Worm (Caenorhabditis elegans): Measurements from ENCODE around the gene W10G11.19.

W10G11.19 gene

ce11 chrII:3557417-3557816 is 7.0 kb downstream of the W10G11.19 start, which contains the start of gene lgc-45:
Gene lgc-45 (plus strand): TSS chrII:3557472.
- TF ChIP-seq ceh-9 (tag; optimal IDR thresholded peaks at IDR 0.05) (no peak), ahr-1 (tag; optimal IDR thresholded peaks at IDR 0.05) (no peak), syd-9 (tag; optimal IDR thresholded peaks at IDR 0.05) (no peak), unc-55 (GFP tag; optimal IDR thresholded peaks at IDR 0.05) (no peak), hlh-8 (tag; optimal IDR thresholded peaks at IDR 0.05) (no peak), odd-2 (tag; optimal IDR thresholded peaks at IDR 0.05) (no peak), pat-9 (tag; optimal IDR thresholded peaks at IDR 0.05) (no peak), hlh-6 (tag; optimal IDR thresholded peaks at IDR 0.05) (no peak), ceh-2 (tag; optimal IDR thresholded peaks at IDR 0.05) (no peak)

ce11 chrII:3560592-3560991 is 10.1 kb downstream of the W10G11.19 start, which contains the start of gene W10G11.1:
Gene W10G11.1 (minus strand): TSS chrII:3560692.
- TF ChIP-seq ceh-34 (tag; optimal IDR thresholded peaks at IDR 0.05) (no peak), rnt-1 (tag; optimal IDR thresholded peaks at IDR 0.05) (no peak), tbx-2 (tag; optimal IDR thresholded peaks at IDR 0.05) (no peak), tbx-7 (tag; optimal IDR thresholded peaks at IDR 0.05) (no peak), ceh-31 (tag; optimal IDR thresholded peaks at IDR 0.05) (no peak), lin-11 (tag; optimal IDR thresholded peaks at IDR 0.05) (no peak), pqm-1 (tag; optimal IDR thresholded peaks at IDR 0.05) (no peak), C08G9.2 (tag; optimal IDR thresholded peaks at IDR 0.05) (no peak), pha-2 (tag; optimal IDR thresholded peaks at IDR 0.05) (no peak), che-1 (tag; optimal IDR thresholded peaks at IDR 0.05) (no peak), elt-2 (tag; optimal IDR thresholded peaks at IDR 0.05) (no peak), syd-9 (tag; optimal IDR thresholded peaks at IDR 0.05) (no peak)

- no peak for TF ChIP-seq odd-2 (tag; optimal IDR thresholded peaks at IDR 0.05)
- TF ChIP-seq K02D7.2 (tag; optimal IDR thresholded peaks at IDR 0.05) = no peak
- no peak for TF ChIP-seq ceh-19 (GFP tag; optimal IDR thresholded peaks at IDR 0.05)
- TF ChIP-seq fkh-10 (GFP tag; optimal IDR thresholded peaks at IDR 0.05) = no peak
- no peak for TF ChIP-seq mec-3 (tag; optimal IDR thresholded peaks at IDR 0.05; ENCODE audit: borderline replicate concordance)
- no peak for TF ChIP-seq pqm-1 (tag; optimal IDR thresholded peaks at IDR 0.05)
- no peak for TF ChIP-seq rnt-1 (tag; optimal IDR thresholded peaks at IDR 0.05)
- no peak for TF ChIP-seq T23F11.4 (GFP tag; optimal IDR thresholded peaks at IDR 0.05)
- TF ChIP-seq elt-2 (tag; optimal IDR thresholded peaks at IDR 0.05) = no peak
- TF ChIP-seq ceh-45 (GFP tag; IDR thresholded peaks at IDR 0.05) = no peak
- TF ChIP-seq pha-4 (tag; optimal IDR thresholded peaks at IDR 0.05) = no peak
- no peak for TF ChIP-seq ceh-31 (tag; optimal IDR thresholded peaks at IDR 0.05)
- no peak for TF ChIP-seq ceh-30 (tag; optimal IDR thresholded peaks at IDR 0.05)
- no peak for TF ChIP-seq pat-9 (tag; optimal IDR thresholded peaks at IDR 0.05)
Measured at ce11 chrII:3561561-3561960, 11.1 kb downstream of the W10G11.19 start, which contains the start of gene W10G11.2. Gene W10G11.2 (minus strand): TSS chrII:3561661.

DNA sequence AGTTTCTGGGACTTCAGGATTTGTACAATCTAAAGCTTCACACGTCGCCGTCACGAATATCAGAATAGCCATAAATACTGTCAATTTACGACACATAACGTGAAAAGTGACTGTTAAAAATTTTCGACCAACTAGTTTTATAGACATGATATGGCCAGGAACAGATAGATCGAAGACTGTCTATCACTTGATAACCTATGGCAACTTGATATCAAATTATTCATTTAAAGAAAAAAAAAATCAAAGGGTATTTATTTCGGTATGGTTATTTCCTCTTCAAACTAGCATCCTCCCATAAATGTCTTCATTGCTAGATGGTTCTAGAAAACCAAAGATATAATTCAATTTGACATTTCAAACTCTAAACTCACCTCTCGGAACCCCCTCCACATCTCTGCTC is 12.0 kb downstream of the W10G11.19 start, which contains the start of gene W10G11.3:
TSS of gene W10G11.3 (minus strand) at position 101 of the 400 bp plus-strand sequence.
- TF ChIP-seq ama-1 (optimal IDR thresholded peaks at IDR 0.05) (no peak), unc-55 (GFP tag; optimal IDR thresholded peaks at IDR 0.05) (no peak), T23F11.4 (GFP tag; optimal IDR thresholded peaks at IDR 0.05) (no peak), K02D7.2 (tag; optimal IDR thresholded peaks at IDR 0.05) (no peak), pha-4 (tag; optimal IDR thresholded peaks at IDR 0.05) (no peak), ets-4 (tag; optimal IDR thresholded peaks at IDR 0.05) (no peak), zip-5 (tag; optimal IDR thresholded peaks at IDR 0.05) (no peak), nhr-232 (tag; optimal IDR thresholded peaks at IDR 0.05) (no peak), ttx-3 (tag; optimal IDR thresholded peaks at IDR 0.05) (no peak), ceh-18 (tag; optimal IDR thresholded peaks at IDR 0.05) (no peak), ceh-9 (tag; optimal IDR thresholded peaks at IDR 0.05) (no peak), dmd-4 (tag; optimal IDR thresholded peaks at IDR 0.05; ENCODE audit: borderline replicate concordance) (no peak), lim-6 (tag; optimal IDR thresholded peaks at IDR 0.05) (no peak), pha-2 (tag; optimal IDR thresholded peaks at IDR 0.05) (no peak), ceh-45 (GFP tag; IDR thresholded peaks at IDR 0.05) (no peak), hlh-13 (GFP tag; optimal IDR thresholded peaks at IDR 0.05) (no peak), fkh-10 (GFP tag; optimal IDR thresholded peaks at IDR 0.05) (no peak), nhr-11 (tag; optimal IDR thresholded peaks at IDR 0.05) (no peak)
